Worm (Caenorhabditis elegans) whole organism, late embryonic: ENCODE data around the gene M01F1.4.

Experiments used
- C08G9.2 ChIP-seq: sonication (generic microtip); optimal IDR thresholded peaks from 2 replicates; lab custom pipeline; 2016; ENCODE audit warnings: mild to moderate bottlenecking, missing genetic modification characterization, moderate library complexity, missing compliant biosample characterization
- C38D4.7 ChIP-seq: fragments of 200-800 bp; sonication (Bioruptor generic); optimal IDR thresholded peaks from 2 replicates; lab custom pipeline; 2018; ENCODE audit warnings: mild to moderate bottlenecking, missing genetic modification characterization, moderate library complexity, missing compliant biosample characterization
- F13H6.1 ChIP-seq: sonication (generic microtip); optimal IDR thresholded peaks from 2 replicates; lab custom pipeline; 2016; ENCODE audit warnings: missing genetic modification characterization, missing compliant biosample characterization
- K02D7.2 ChIP-seq: sonication (generic microtip); optimal IDR thresholded peaks from 2 replicates; lab custom pipeline; 2017; ENCODE audit warnings: mild to moderate bottlenecking, missing genetic modification characterization, missing compliant biosample characterization
- K09A11.1 ChIP-seq: sonication (generic microtip); optimal IDR thresholded peaks from 2 replicates; lab custom pipeline; 2017; ENCODE audit warnings: antibody characterized with exemption, mild to moderate bottlenecking, missing genetic modification characterization, missing compliant biosample characterization; ENCODE audit not compliant: insufficient read depth
- Y22D7AL.16 ChIP-seq: sonication (generic microtip); optimal IDR thresholded peaks from 2 replicates; lab custom pipeline; 2016; ENCODE audit warnings: missing genetic modification characterization, missing compliant biosample characterization
- ahr-1 ChIP-seq: sonication (generic microtip); optimal IDR thresholded peaks from 2 replicates; lab custom pipeline; 2016; ENCODE audit warnings: missing genetic modification characterization, missing compliant biosample characterization
- ceh-14 ChIP-seq: sonication (generic microtip); optimal IDR thresholded peaks from 2 replicates; lab custom pipeline; 2016; ENCODE audit warnings: missing genotype, missing genetic modification characterization, missing compliant biosample characterization
- ceh-18 ChIP-seq: sonication (generic microtip); optimal IDR thresholded peaks from 2 replicates; lab custom pipeline; 2016; ENCODE audit warnings: missing genetic modification characterization, missing compliant biosample characterization
- ceh-2 ChIP-seq: sonication (generic microtip); optimal IDR thresholded peaks from 2 replicates; lab custom pipeline; 2016; ENCODE audit warnings: missing genotype, missing genetic modification characterization, missing compliant biosample characterization
- ceh-22 ChIP-seq: sonication (generic microtip); optimal IDR thresholded peaks from 2 replicates; lab custom pipeline; 2017; ENCODE audit warnings: missing biosample characterization, missing genetic modification characterization
- ceh-24 ChIP-seq: sonication (generic microtip); optimal IDR thresholded peaks from 2 replicates; lab custom pipeline; 2016; ENCODE audit warnings: mild to moderate bottlenecking, missing genetic modification characterization, missing compliant biosample characterization
- ceh-31 ChIP-seq: sonication (generic microtip); optimal IDR thresholded peaks from 2 replicates; lab custom pipeline; 2016; ENCODE audit warnings: missing genetic modification characterization, missing compliant biosample characterization
- ceh-34 ChIP-seq: sonication (generic microtip); optimal IDR thresholded peaks from 2 replicates; lab custom pipeline; 2016; ENCODE audit warnings: mild to moderate bottlenecking, missing genetic modification characterization, missing compliant biosample characterization
- ceh-45 ChIP-seq: fragments of 200-800 bp; sonication (Bioruptor generic); IDR thresholded peaks from 2 replicates; pipeline ENCODE4 v1.3.6; 2022; ENCODE audit warnings: missing genetic modification reagents, missing genetic modification characterization, missing compliant biosample characterization
- ceh-48 ChIP-seq: sonication (generic microtip); optimal IDR thresholded peaks from 2 replicates; lab custom pipeline; 2016; ENCODE audit warnings: missing genetic modification characterization, inconsistent platforms, missing compliant biosample characterization
- ceh-6 ChIP-seq: fragments of 200-800 bp; sonication (Bioruptor generic); optimal IDR thresholded peaks from 2 replicates; lab custom pipeline; 2018; ENCODE audit warnings: mild to moderate bottlenecking, missing genetic modification characterization, missing compliant biosample characterization
- che-1 ChIP-seq: sonication (generic microtip); optimal IDR thresholded peaks from 2 replicates; lab custom pipeline; 2016; ENCODE audit warnings: mild to moderate bottlenecking, missing genetic modification characterization, missing compliant biosample characterization
- dmd-4 ChIP-seq: sonication (generic microtip); optimal IDR thresholded peaks from 2 replicates; lab custom pipeline; 2016; ENCODE audit warnings: borderline replicate concordance, missing genetic modification characterization, missing compliant biosample characterization
- elt-2 ChIP-seq: sonication (generic microtip); optimal IDR thresholded peaks from 2 replicates; lab custom pipeline; 2016; ENCODE audit warnings: missing genetic modification reagents, missing genetic modification characterization, missing compliant biosample characterization
- elt-4 ChIP-seq: sonication (generic microtip); optimal IDR thresholded peaks from 2 replicates; lab custom pipeline; 2016; ENCODE audit warnings: missing genetic modification characterization, missing compliant biosample characterization
- eyg-1 ChIP-seq: sonication (generic microtip); optimal IDR thresholded peaks from 2 replicates; lab custom pipeline; 2016; ENCODE audit warnings: missing genotype, missing genetic modification characterization, missing compliant biosample characterization
- fax-1 ChIP-seq: sonication (generic microtip); optimal IDR thresholded peaks from 2 replicates; lab custom pipeline; 2016; ENCODE audit warnings: missing genotype, missing genetic modification characterization, missing compliant biosample characterization
- fkh-10 ChIP-seq: fragments of 150-350 bp; optimal IDR thresholded peaks from 2 replicates; lab custom pipeline; 2014; ENCODE audit warnings: missing biosample characterization, missing genetic modification reagents, missing genetic modification characterization
- fkh-6 ChIP-seq: sonication (generic microtip); optimal IDR thresholded peaks from 2 replicates; lab custom pipeline; 2016; ENCODE audit warnings: missing genetic modification characterization, missing compliant biosample characterization
- gmeb-2 ChIP-seq: sonication (generic microtip); optimal IDR thresholded peaks from 2 replicates; lab custom pipeline; 2016; ENCODE audit warnings: missing genetic modification characterization, inconsistent platforms, missing compliant biosample characterization
- hlh-15 ChIP-seq: sonication (generic microtip); optimal IDR thresholded peaks from 2 replicates; lab custom pipeline; 2016; ENCODE audit warnings: missing genetic modification characterization, missing compliant biosample characterization
- hlh-30 ChIP-seq: sonication (generic microtip); optimal IDR thresholded peaks from 2 replicates; lab custom pipeline; 2017; ENCODE audit warnings: antibody characterized with exemption, missing genetic modification characterization, missing compliant biosample characterization; ENCODE audit not compliant: insufficient read depth
- hlh-6 ChIP-seq: sonication (generic microtip); optimal IDR thresholded peaks from 2 replicates; lab custom pipeline; 2016; ENCODE audit warnings: missing genotype, missing genetic modification characterization, missing compliant biosample characterization
- hlh-8 ChIP-seq: sonication (generic microtip); optimal IDR thresholded peaks from 2 replicates; lab custom pipeline; 2016; ENCODE audit warnings: missing genotype, missing genetic modification characterization, missing compliant biosample characterization
- lim-6 ChIP-seq: sonication (generic microtip); optimal IDR thresholded peaks from 2 replicates; lab custom pipeline; 2016; ENCODE audit warnings: missing genetic modification characterization, missing compliant biosample characterization
- lin-11 ChIP-seq: fragments of 200-800 bp; sonication (Bioruptor generic); optimal IDR thresholded peaks from 2 replicates; lab custom pipeline; 2018; ENCODE audit warnings: mild to moderate bottlenecking, missing genetic modification characterization, missing compliant biosample characterization
- madf-2 ChIP-seq: sonication (generic microtip); optimal IDR thresholded peaks from 2 replicates; lab custom pipeline; 2017; ENCODE audit warnings: missing genetic modification characterization, missing compliant biosample characterization
- nfya-1 ChIP-seq: sonication (generic microtip); optimal IDR thresholded peaks from 2 replicates; lab custom pipeline; 2017; ENCODE audit warnings: missing genetic modification characterization, mild to moderate bottlenecking, missing compliant biosample characterization, antibody characterized with exemption, moderate library complexity
- nhr-11 ChIP-seq: fragments of 150-350 bp; optimal IDR thresholded peaks from 2 replicates; lab custom pipeline; 2014; ENCODE audit warnings: missing biosample characterization, missing genetic modification characterization
- odd-2 ChIP-seq: sonication (generic microtip); optimal IDR thresholded peaks from 2 replicates; lab custom pipeline; 2017; ENCODE audit warnings: antibody characterized with exemption, mild to moderate bottlenecking, missing genetic modification characterization, missing compliant biosample characterization
- pat-9 ChIP-seq: fragments of 200-800 bp; sonication (Bioruptor generic); optimal IDR thresholded peaks from 2 replicates; lab custom pipeline; 2018; ENCODE audit warnings: mild to moderate bottlenecking, missing genetic modification characterization, moderate library complexity, missing compliant biosample characterization
- pha-2 ChIP-seq: sonication (generic microtip); optimal IDR thresholded peaks from 2 replicates; lab custom pipeline; 2017; ENCODE audit warnings: mild to moderate bottlenecking, missing genetic modification characterization, missing compliant biosample characterization
- pqm-1 ChIP-seq: sonication (generic microtip); optimal IDR thresholded peaks from 2 replicates; lab custom pipeline; 2016; ENCODE audit warnings: missing genetic modification characterization, missing compliant biosample characterization
- pros-1 ChIP-seq: fragments of 150-350 bp; optimal IDR thresholded peaks from 2 replicates; lab custom pipeline; 2014; ENCODE audit warnings: missing biosample characterization, missing genetic modification reagents, missing genetic modification characterization
- rnt-1 ChIP-seq: sonication (generic microtip); optimal IDR thresholded peaks from 2 replicates; lab custom pipeline; 2016; ENCODE audit warnings: missing genetic modification characterization, missing compliant biosample characterization
- sox-2 ChIP-seq: fragments of 200-800 bp; sonication (Bioruptor generic); IDR thresholded peaks from 2 replicates; pipeline ENCODE4 v1.3.6; 2022; ENCODE audit warnings: missing genetic modification reagents, missing genetic modification characterization, missing compliant biosample characterization
- sox-4 ChIP-seq: sonication (generic microtip); optimal IDR thresholded peaks from 2 replicates; lab custom pipeline; 2017; ENCODE audit warnings: mild to moderate bottlenecking, missing genetic modification characterization, inconsistent platforms, missing compliant biosample characterization
- syd-9 ChIP-seq: sonication (generic microtip); optimal IDR thresholded peaks from 2 replicates; lab custom pipeline; 2016; ENCODE audit warnings: mild to moderate bottlenecking, missing genetic modification characterization, moderate library complexity, missing compliant biosample characterization
- tbx-7 ChIP-seq: sonication (generic microtip); optimal IDR thresholded peaks from 2 replicates; lab custom pipeline; 2016; ENCODE audit warnings: missing genotype, missing genetic modification characterization, missing compliant biosample characterization
- ttx-3 ChIP-seq: sonication (generic microtip); optimal IDR thresholded peaks from 2 replicates; lab custom pipeline; 2016; ENCODE audit warnings: missing genetic modification reagents, missing genetic modification characterization, missing compliant biosample characterization
- unc-86 ChIP-seq: sonication (generic microtip); optimal IDR thresholded peaks from 2 replicates; lab custom pipeline; 2016; ENCODE audit warnings: missing genetic modification characterization, missing compliant biosample characterization
- ztf-16 ChIP-seq: sonication (generic microtip); optimal IDR thresholded peaks from 2 replicates; lab custom pipeline; 2017; ENCODE audit warnings: missing genetic modification characterization, missing compliant biosample characterization

The M01F1.4 gene

ce11 chrIII:3502215-3502838 lies 7.5 kb downstream of the M01F1.4 start, which contains the start of gene M01F1.8:
Gene M01F1.8, minus strand, starts transcription at chrIII:3502549.
- TF ChIP-seq fax-1 (tag; lab: Kevin White, UChicago) (no peak), syd-9 (tag; lab: Kevin White, UChicago) (no peak), hlh-30 (tag; lab: Kevin White, UChicago) (no peak), F13H6.1 (no peak), ceh-48 (tag; lab: Kevin White, UChicago) (no peak), ceh-31 (tag; lab: Kevin White, UChicago) (no peak), lim-6 (tag; lab: Kevin White, UChicago) (no peak), ttx-3 (tag; lab: Kevin White, UChicago) (no peak), ceh-24 (tag; lab: Kevin White, UChicago) (no peak), che-1 (no peak), eyg-1 (tag; lab: Kevin White, UChicago) (no peak), hlh-8 (no peak), ceh-18 (no peak), nhr-11 (no peak), tbx-7 (tag; lab: Kevin White, UChicago) (no peak), sox-4 (tag; lab: Kevin White, UChicago) (no peak), gmeb-2 (tag; lab: Kevin White, UChicago) (no peak), pha-2 (tag; lab: Kevin White, UChicago) (no peak), K09A11.1 (tag; lab: Kevin White, UChicago) (no peak), lin-11 (tag; lab: Kevin White, UChicago) (no peak)

DNA sequence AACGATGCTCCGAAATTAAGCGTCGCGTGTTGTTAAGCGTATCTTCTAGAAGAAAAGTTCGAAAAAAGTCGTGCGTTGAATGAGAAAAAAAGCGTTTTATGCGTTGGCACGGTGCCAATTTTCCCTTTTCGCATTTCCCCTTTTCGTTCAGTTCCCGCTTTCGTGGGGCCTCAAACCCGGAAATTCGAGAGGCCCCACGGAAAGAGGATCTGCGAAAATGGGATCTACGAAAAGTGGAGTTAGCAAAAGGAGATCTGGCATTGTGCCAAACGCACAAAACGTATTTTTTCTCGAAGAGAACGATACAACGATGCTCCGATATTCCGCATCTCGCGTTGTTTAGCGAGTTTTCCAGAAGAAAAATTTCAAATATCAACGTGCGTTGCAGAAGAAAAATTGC lies 10.0 kb downstream of the M01F1.4 start:
- TF ChIP-seq syd-9 (tag; lab: Kevin White, UChicago), result peak; percentile 98
- peak; percentile 100 for TF ChIP-seq lim-6 (tag; lab: Kevin White, UChicago)
- peak; percentile 100 for TF ChIP-seq unc-86 (tag; lab: Kevin White, UChicago)
- TF ChIP-seq C08G9.2 (tag; lab: Kevin White, UChicago), result peak; percentile 100
- TF ChIP-seq ceh-45, result peak; percentile 97
- peak; percentile 100 for TF ChIP-seq ceh-31 (tag; lab: Kevin White, UChicago)
- TF ChIP-seq hlh-6 (tag; lab: Kevin White, UChicago), result peak; percentile 99
- peak; percentile 83 for TF ChIP-seq che-1
- TF ChIP-seq rnt-1, result peak; percentile 100
- peak; percentile 92 for TF ChIP-seq ceh-24 (tag; lab: Kevin White, UChicago)
- TF ChIP-seq pat-9, result peak; percentile 79
- TF ChIP-seq ceh-6 (GFP tag; lab: Kevin White, UChicago), result peak; percentile 94
- TF ChIP-seq ceh-22 (tag; lab: Kevin White, UChicago), result no peak
- peak; percentile 97 for TF ChIP-seq K02D7.2
- TF ChIP-seq nhr-11, result no peak
- peak; percentile 69 for TF ChIP-seq sox-2 (GFP tag; lab: Robert Waterston, UW)
- TF ChIP-seq fkh-10 (GFP tag; lab: Kevin White, UChicago), result no peak
- TF ChIP-seq ceh-34 (tag; lab: Kevin White, UChicago), result peak; percentile 100
- TF ChIP-seq F13H6.1, result peak; percentile 100
- TF ChIP-seq odd-2 (tag; lab: Kevin White, UChicago), result no peak
- peak; percentile 87 for TF ChIP-seq madf-2
- peak; percentile 100 for TF ChIP-seq tbx-7 (tag; lab: Kevin White, UChicago)
- TF ChIP-seq Y22D7AL.16 (tag; lab: Kevin White, UChicago), result peak; percentile 96
- TF ChIP-seq pqm-1 (tag; lab: Kevin White, UChicago), result peak; percentile 100
- peak; percentile 99 for TF ChIP-seq eyg-1 (tag; lab: Kevin White, UChicago)
- peak; percentile 98 for TF ChIP-seq hlh-15 (tag; lab: Kevin White, UChicago)
- peak; percentile 96 for TF ChIP-seq gmeb-2 (tag; lab: Kevin White, UChicago)
- peak; percentile 100 for TF ChIP-seq elt-4 (tag; lab: Kevin White, UChicago)
- TF ChIP-seq ttx-3 (tag; lab: Kevin White, UChicago), result peak; percentile 98
- no peak for TF ChIP-seq nfya-1 (tag; lab: Kevin White, UChicago)
- TF ChIP-seq ahr-1, result peak; percentile 100
- peak; percentile 100 for TF ChIP-seq ceh-14 (tag; lab: Kevin White, UChicago)
- peak; percentile 98 for TF ChIP-seq ztf-16 (tag; lab: Kevin White, UChicago)
- peak; percentile 99 for TF ChIP-seq fax-1 (tag; lab: Kevin White, UChicago)
- peak; percentile 97 for TF ChIP-seq fkh-6 (tag; lab: Kevin White, UChicago)
- TF ChIP-seq C38D4.7 (GFP tag; lab: Kevin White, UChicago), result peak; percentile 93
- peak; percentile 100 for TF ChIP-seq dmd-4 (tag; lab: Kevin White, UChicago)
- peak; percentile 100 for TF ChIP-seq ceh-2
- TF ChIP-seq elt-2, result peak; percentile 100
- TF ChIP-seq pros-1 (tag; lab: Kevin White, UChicago), result no peak
